Worm (Caenorhabditis elegans) whole organism, midembryonic: Measurements from ENCODE around the gene mpk-2.

Source experiments
- T22C8.4 ChIP-seq: fragments of 200-800 bp; sonication (Bioruptor generic); IDR thresholded peaks from 2 replicates; pipeline ENCODE4 v1.3.6; 2022; ENCODE audit warnings: missing genetic modification characterization, missing compliant biosample characterization
- cog-1 ChIP-seq: sonication (generic microtip); optimal IDR thresholded peaks from 2 replicates; lab custom pipeline; 2016; ENCODE audit warnings: missing genetic modification characterization, missing compliant biosample characterization
- flt-1 ChIP-seq: fragments of 200-800 bp; sonication (Bioruptor generic); IDR thresholded peaks from 2 replicates; pipeline ENCODE4 v1.3.6; 2022; ENCODE audit warnings: missing genetic modification characterization, missing compliant biosample characterization
- klf-2 ChIP-seq: fragments of 200-800 bp; sonication (Bioruptor generic); conservative IDR thresholded peaks from 2 replicates; pipeline ENCODE4 v1.3.6; 2022; ENCODE audit warnings: missing genetic modification reagents, missing genetic modification characterization, missing compliant biosample characterization
- med-1 ChIP-seq: sonication (generic microtip); optimal IDR thresholded peaks from 2 replicates; lab custom pipeline; 2017; ENCODE audit warnings: missing genetic modification characterization, mild to moderate bottlenecking, missing compliant biosample characterization, antibody characterized with exemption, missing genetic modification reagents; ENCODE audit not compliant: insufficient read depth
- ref-1 ChIP-seq: fragments of 200-800 bp; sonication (Bioruptor generic); conservative IDR thresholded peaks from 2 replicates; pipeline ENCODE4 v1.3.6; 2022; ENCODE audit warnings: missing genetic modification reagents, missing genetic modification characterization, missing compliant biosample characterization
- tab-1 ChIP-seq: fragments of 200-800 bp; sonication (Bioruptor generic); IDR thresholded peaks from 2 replicates; pipeline ENCODE4 v1.3.6; 2022; ENCODE audit warnings: missing genetic modification characterization, missing compliant biosample characterization
- ztf-23 ChIP-seq: fragments of 200-800 bp; sonication (Bioruptor generic); IDR thresholded peaks from 2 replicates; pipeline ENCODE4 v1.3.6; 2022; ENCODE audit warnings: missing genetic modification reagents, missing genetic modification characterization, missing compliant biosample characterization
- ztf-29 ChIP-seq: fragments of 200-800 bp; sonication (Bioruptor generic); IDR thresholded peaks from 2 replicates; pipeline ENCODE4 v1.3.6; 2022; ENCODE audit warnings: missing genetic modification reagents, missing genetic modification characterization, missing compliant biosample characterization

- no peak for TF ChIP-seq med-1 (GFP tag; lab: Kevin White, UChicago)
- TF ChIP-seq ref-1 (GFP tag; lab: Robert Waterston, UW), result no peak
- no peak for TF ChIP-seq T22C8.4
- no peak for TF ChIP-seq tab-1
- TF ChIP-seq klf-2 (GFP tag; lab: Robert Waterston, UW), result no peak
- no peak for TF ChIP-seq flt-1
- TF ChIP-seq ztf-29 (GFP tag; lab: Robert Waterston, UW), result no peak
- no peak for TF ChIP-seq ztf-23 (GFP tag; lab: Robert Waterston, UW)
- no peak for TF ChIP-seq cog-1 (tag; lab: Kevin White, UChicago)
Measured at ce11 chrII:5103189-5103588, 729 bp upstream of the mpk-2 start.
